Fruit fly (Drosophila melanogaster) Kc167 (cell line): ENCODE results near the gene sog.

Source experiments
- Myc ChIP-seq: fragments of >200 bp; optimal IDR thresholded peaks from 2 replicates; lab custom pipeline; 2017; ENCODE audit warnings: missing external identifiers
- h ChIP-seq: fragments of >200 bp; optimal IDR thresholded peaks from 3 replicates; lab custom pipeline; 2018; ENCODE audit warnings: missing external identifiers
- insv ChIP-seq: fragments of >200 bp; optimal IDR thresholded peaks from 3 replicates; lab custom pipeline; 2018; ENCODE audit warnings: missing external identifiers
- psq ChIP-seq: fragments of >200 bp; optimal IDR thresholded peaks from 2 replicates; lab custom pipeline; 2017; ENCODE audit warnings: missing external identifiers
- ttk ChIP-seq: sonication (Bioruptor generic); optimal IDR thresholded peaks from 2 replicates; lab custom pipeline; 2017; ENCODE audit warnings: missing external identifiers

DNA sequence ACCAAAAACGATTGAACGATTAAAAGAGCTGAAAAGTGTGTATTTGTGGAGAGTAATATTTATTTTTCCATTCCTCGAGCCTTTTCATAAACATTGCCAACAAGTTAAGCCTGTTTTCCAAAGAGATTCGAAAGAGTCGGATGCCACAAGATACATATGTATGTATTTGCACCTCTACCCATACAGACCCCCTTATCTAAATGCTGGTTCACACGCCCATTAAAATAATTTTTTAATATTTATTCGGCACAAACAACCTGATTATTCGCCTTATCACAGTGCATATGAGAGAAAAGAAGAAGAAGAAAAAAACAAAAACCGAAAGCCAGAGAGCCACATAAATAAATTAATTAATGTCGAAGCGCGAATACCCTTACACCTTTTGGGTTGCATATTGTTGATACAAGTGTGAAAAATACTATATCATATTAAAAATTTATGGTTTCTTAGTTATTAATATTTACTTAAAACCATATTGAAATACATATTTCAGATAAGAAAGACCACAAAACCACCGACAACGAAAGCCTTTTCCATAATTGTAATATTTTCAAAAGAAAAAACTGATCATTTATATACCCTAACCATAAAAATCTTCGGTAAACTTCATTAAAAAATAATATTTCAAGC lies 64.8 kb downstream of the sog start:
- TF ChIP-seq psq (no peak), insv (no peak), ttk (no peak), h (no peak), Myc (no peak)
